Fruit fly (Drosophila melanogaster) whole organism: ENCODE results near the gene Der-1.

ENCODE experiments used
- CG8478 ChIP-seq: fragments of >200 bp; optimal IDR thresholded peaks from 2 replicates; lab custom pipeline; 2018; ENCODE audit warnings: inconsistent platforms
- Dll ChIP-seq: fragments of >200 bp; optimal IDR thresholded peaks from 2 replicates; lab custom pipeline; 2017
- EcR ChIP-seq, 2 experiments: fragments of >200 bp; optimal IDR thresholded peaks; 2 replicates each; lab custom pipeline; 2017; ENCODE audit warnings: missing biosample characterization in 2 of 2, missing genetic modification characterization in 2 of 2, missing genetic modification reagents in 2 of 2
- pan ChIP-seq: fragments of >200 bp; optimal IDR thresholded peaks from 2 replicates; lab custom pipeline; 2017
- psq ChIP-seq: fragments of >200 bp; optimal IDR thresholded peaks from 2 replicates; lab custom pipeline; 2017
- usp ChIP-seq: fragments of >200 bp; optimal IDR thresholded peaks from 2 replicates; lab custom pipeline; 2017; ENCODE audit warnings: missing biosample characterization, missing genetic modification characterization, mixed read lengths

DNA sequence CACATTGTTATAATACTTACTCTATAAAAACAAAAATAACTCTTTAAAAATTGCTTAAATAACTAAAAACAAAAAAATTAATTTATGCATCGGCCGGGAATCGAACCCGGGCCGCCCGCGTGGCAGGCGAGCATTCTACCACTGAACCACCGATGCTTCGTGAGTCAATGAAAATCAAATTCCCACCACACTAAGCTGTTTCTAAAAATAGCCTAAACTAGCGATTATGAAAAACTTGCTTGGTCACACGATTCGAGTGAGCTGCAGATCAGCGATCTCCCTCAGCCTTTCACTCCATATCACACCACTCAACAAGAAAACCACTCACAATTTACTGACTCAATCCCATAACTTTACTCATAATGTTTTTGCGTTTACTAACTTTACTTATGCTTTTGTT lies 35.8 kb upstream of the Der-1 start:
- TF ChIP-seq CG8478 (lab: Kevin White, UChicago) (no peak), pan (lab: Kevin White, UChicago) (no peak), usp (GFP tag; lab: Kevin White, UChicago) (no peak), psq (lab: Kevin White, UChicago) (no peak), EcR (GFP tag; optimal IDR thresholded peaks at IDR 0.05; lab: Kevin White, UChicago) (no peak), Dll (lab: Kevin White, UChicago) (no peak)
